Fruit fly (Drosophila melanogaster): ENCODE measurements around the gene CG44261.

Gene CG44261

DNA sequence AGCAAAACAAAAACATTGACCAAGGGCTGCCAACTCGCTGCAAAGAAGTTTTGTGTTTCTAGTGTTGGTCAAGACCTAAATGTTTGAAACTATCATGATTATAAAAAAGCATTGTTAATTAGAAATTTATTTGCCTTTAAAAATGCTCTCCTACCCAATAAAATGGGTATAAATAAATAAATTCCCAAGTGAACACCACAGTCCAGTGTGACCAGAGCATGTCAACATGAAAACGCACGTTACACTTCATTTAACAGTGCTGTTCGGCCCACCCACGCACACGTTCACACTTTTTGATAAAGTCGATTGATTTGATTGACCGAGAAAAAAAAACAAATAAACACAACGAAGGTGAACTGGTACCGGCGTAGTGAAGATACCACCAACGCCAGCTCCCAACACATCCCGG, 3.9 kb downstream of the CG44261 start, which contains the start of the genes CG9356, BBIP1 and CG8135 (continued):
- TF ChIP-seq CG8319 (GFP tag; optimal IDR thresholded peaks at IDR 0.05): peak; percentile 53
- peak; percentile 85 for TF ChIP-seq Sox14 (GFP tag; optimal IDR thresholded peaks at IDR 0.05)
- TF ChIP-seq Smox (GFP tag; optimal IDR thresholded peaks at IDR 0.05): no peak
- TF ChIP-seq Ets96B (tag; optimal IDR thresholded peaks at IDR 0.05): no peak
- TF ChIP-seq dsx (GFP tag; optimal IDR thresholded peaks at IDR 0.05; ENCODE audit: poor library complexity, severe bottlenecking): no peak
- peak; percentile 28 for TF ChIP-seq CG34406 (GFP tag; optimal IDR thresholded peaks at IDR 0.05)
- peak; percentile 54 for TF ChIP-seq CG11762 (GFP tag; optimal IDR thresholded peaks at IDR 0.05; ENCODE audit: insufficient read depth)
- TF ChIP-seq Lpt (GFP tag; optimal IDR thresholded peaks at IDR 0.05): peak; percentile 3
- peak; percentile 91 for TF ChIP-seq Eip78C (GFP tag)
- TF ChIP-seq net (GFP tag; optimal IDR thresholded peaks at IDR 0.05): no peak
- no peak for TF ChIP-seq Sox102F (GFP tag; optimal IDR thresholded peaks at IDR 0.05)
- no peak for TF ChIP-seq CG8632 (GFP tag; optimal IDR thresholded peaks at IDR 0.05)
- TF ChIP-seq CG6792 (GFP tag; optimal IDR thresholded peaks at IDR 0.05): no peak
- TF ChIP-seq Eip93F (GFP tag; optimal IDR thresholded peaks at IDR 0.05): no peak
- peak; percentile 44 for TF ChIP-seq CG3032 (tag; optimal IDR thresholded peaks at IDR 0.05)
- TF ChIP-seq CG4318 (GFP tag; optimal IDR thresholded peaks at IDR 0.05): no peak
- 0 out of 2 replicates have a peak, but pooled peaks have one; percentile 17 for TF ChIP-seq CG11294 (GFP tag; IDR thresholded peaks at IDR 0.05)
- TF ChIP-seq CG6808 (GFP tag; optimal IDR thresholded peaks at IDR 0.05): no peak
- no peak for TF ChIP-seq CG10669 (GFP tag; optimal IDR thresholded peaks at IDR 0.05)
- no peak for TF ChIP-seq salr (GFP tag; optimal IDR thresholded peaks at IDR 0.05)
- no peak for TF ChIP-seq CG6854 (GFP tag; optimal IDR thresholded peaks at IDR 0.05)
- TF ChIP-seq CG10631 (GFP tag; optimal IDR thresholded peaks at IDR 0.05): no peak
- no peak for TF ChIP-seq spab (GFP tag; optimal IDR thresholded peaks at IDR 0.05)
- TF ChIP-seq cyc (GFP tag; optimal IDR thresholded peaks at IDR 0.05): peak; percentile 82
- TF ChIP-seq ss (GFP tag; optimal IDR thresholded peaks at IDR 0.05): no peak
- peak; percentile 14 for TF ChIP-seq CG11902 (GFP tag; optimal IDR thresholded peaks at IDR 0.05)
- TF ChIP-seq vri (GFP tag; optimal IDR thresholded peaks at IDR 0.05): no peak
- peak; percentile 43; the same call in 1 of the 2 replicates for TF ChIP-seq CG15336 (GFP tag; IDR thresholded peaks at IDR 0.05)
- TF ChIP-seq Hr39 (GFP tag; optimal IDR thresholded peaks at IDR 0.05): no peak
- no peak for TF ChIP-seq CG3919 (GFP tag; optimal IDR thresholded peaks at IDR 0.05)
- peak; percentile 85 for TF ChIP-seq esn (GFP tag; optimal IDR thresholded peaks at IDR 0.05)

DNA sequence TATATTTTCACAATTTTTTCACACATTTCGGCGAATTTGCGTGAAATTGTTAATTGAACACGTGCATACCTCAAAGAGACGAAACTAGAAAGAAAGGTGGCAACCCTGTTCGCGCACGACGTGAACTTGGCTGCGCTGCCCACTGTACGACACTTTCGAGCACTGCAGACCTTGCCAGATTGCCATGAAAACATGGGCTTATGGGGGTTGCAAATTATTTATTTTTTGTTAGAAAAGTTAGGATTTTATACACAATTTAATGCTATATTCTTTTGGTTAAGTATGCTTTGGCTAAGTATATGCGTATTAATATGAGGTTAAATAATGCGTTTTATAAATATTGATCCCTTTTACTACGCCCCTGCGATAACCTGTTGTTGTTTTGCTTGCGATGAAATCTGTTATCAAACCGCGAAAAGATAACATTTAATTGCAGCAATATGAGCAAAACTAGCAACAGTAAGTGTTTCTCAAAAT, 6.8 kb downstream of the CG44261 start, which contains the start of the genes RpL34b and CG8132:
Gene RpL34b, minus strand, starts transcription at position 100 of the 477 bp plus-strand sequence.
Gene CG8132, plus strand, starts transcription at position 369 of the 477 bp plus-strand sequence.
- TF ChIP-seq OdsH (GFP tag; optimal IDR thresholded peaks at IDR 0.05): peak; percentile 94
- TF ChIP-seq vri (GFP tag; optimal IDR thresholded peaks at IDR 0.05): peak; percentile 92
- peak; percentile 90 for TF ChIP-seq CG11902 (GFP tag; optimal IDR thresholded peaks at IDR 0.05)
- peak; percentile 89 for TF ChIP-seq achi (GFP tag; optimal IDR thresholded peaks at IDR 0.05)
- TF ChIP-seq Sox102F (GFP tag; optimal IDR thresholded peaks at IDR 0.05): peak; percentile 92
- peak; percentile 84 for TF ChIP-seq CG10669 (GFP tag; optimal IDR thresholded peaks at IDR 0.05)
- peak; percentile 95 for TF ChIP-seq svp (GFP tag)
- TF ChIP-seq CG7368 (GFP tag; optimal IDR thresholded peaks at IDR 0.05): peak; percentile 83
- TF ChIP-seq pdm3 (GFP tag; optimal IDR thresholded peaks at IDR 0.05): peak; percentile 94
- peak; percentile 86 for TF ChIP-seq CG15336 (GFP tag; IDR thresholded peaks at IDR 0.05)
- TF ChIP-seq Eip93F (GFP tag; optimal IDR thresholded peaks at IDR 0.05): peak; percentile 88
- TF ChIP-seq spab (GFP tag; optimal IDR thresholded peaks at IDR 0.05): peak; percentile 71
- peak; percentile 96 for TF ChIP-seq esn (GFP tag; optimal IDR thresholded peaks at IDR 0.05)
- TF ChIP-seq Eip75B (GFP tag; optimal IDR thresholded peaks at IDR 0.05): peak; percentile 96
- peak; percentile 78 for TF ChIP-seq CG9139 (GFP tag; optimal IDR thresholded peaks at IDR 0.05)
- peak; percentile 90 for TF ChIP-seq topi (GFP tag; optimal IDR thresholded peaks at IDR 0.05)
- TF ChIP-seq CG8119 (GFP tag; IDR thresholded peaks at IDR 0.05): peak; percentile 86
- TF ChIP-seq Met (GFP tag; optimal IDR thresholded peaks at IDR 0.05): peak; percentile 93
- TF ChIP-seq CG11762 (GFP tag; optimal IDR thresholded peaks at IDR 0.05; ENCODE audit: insufficient read depth): peak; percentile 84
- TF ChIP-seq Smox (GFP tag; optimal IDR thresholded peaks at IDR 0.05): peak; percentile 91
- TF ChIP-seq acj6 (GFP tag; optimal IDR thresholded peaks at IDR 0.05): peak; percentile 94
- TF ChIP-seq CG6854 (GFP tag; optimal IDR thresholded peaks at IDR 0.05): peak; percentile 88
- TF ChIP-seq Ets21C (GFP tag; optimal IDR thresholded peaks at IDR 0.05): peak; percentile 93
- TF ChIP-seq Hr38 (GFP tag; optimal IDR thresholded peaks at IDR 0.05): peak; percentile 39
- peak; percentile 86 for TF ChIP-seq Lpt (GFP tag; optimal IDR thresholded peaks at IDR 0.05)
- peak; percentile 95 for TF ChIP-seq CG10631 (GFP tag; optimal IDR thresholded peaks at IDR 0.05)
- TF ChIP-seq CG8319 (GFP tag; optimal IDR thresholded peaks at IDR 0.05): peak; percentile 85
- peak; percentile 91 for TF ChIP-seq Hr4 (GFP tag; optimal IDR thresholded peaks at IDR 0.05)
- peak; percentile 86 for TF ChIP-seq Sox15 (GFP tag; optimal IDR thresholded peaks at IDR 0.05)
- TF ChIP-seq fd59A (GFP tag; optimal IDR thresholded peaks at IDR 0.05): peak; percentile 79
- peak; percentile 85 for TF ChIP-seq Blimp-1 (GFP tag; optimal IDR thresholded peaks at IDR 0.05)
- peak; percentile 96 for TF ChIP-seq Gug (GFP tag; IDR thresholded peaks at IDR 0.05)
